Fruit fly (Drosophila melanogaster) whole organism, wandering third instar larva: ENCODE measurements around the gene tal-3A.

Experiments used
- CG32264 ChIP-seq: fragments of 200-800 bp; sonication (Bioruptor generic); optimal IDR thresholded peaks from 2 replicates; lab custom pipeline; 2016; ENCODE audit warnings: missing biosample characterization, missing genetic modification characterization
- Dif ChIP-seq: fragments of 200-275, 200-300 bp; sonication (Bioruptor generic); optimal IDR thresholded peaks from 2 replicates; lab custom pipeline; 2018; ENCODE audit warnings: missing biosample characterization, missing genetic modification characterization; ENCODE audit not compliant: partially characterized antibody
- dmrt93B ChIP-seq: fragments of 200-800 bp; sonication (Bioruptor generic); optimal IDR thresholded peaks from 2 replicates; lab custom pipeline; 2018; ENCODE audit warnings: missing biosample characterization, mild to moderate bottlenecking, missing genetic modification characterization
- ey ChIP-seq: fragments of 200-800 bp; sonication (Bioruptor generic); optimal IDR thresholded peaks from 2 replicates; lab custom pipeline; 2016; ENCODE audit warnings: missing biosample characterization, missing genetic modification characterization
- h ChIP-seq: fragments of 200-800 bp; sonication (Bioruptor generic); optimal IDR thresholded peaks from 3 replicates; lab custom pipeline; 2016; ENCODE audit warnings: missing biosample characterization, mild to moderate bottlenecking, missing genetic modification characterization
- pan ChIP-seq: fragments of >200 bp; optimal IDR thresholded peaks from 2 replicates; lab custom pipeline; 2017
- psq ChIP-seq: fragments of 200-800 bp; sonication (Bioruptor generic); optimal IDR thresholded peaks from 3 replicates; lab custom pipeline; 2017; ENCODE audit warnings: missing biosample characterization, mild to moderate bottlenecking, missing genetic modification characterization, moderate library complexity
- rgr ChIP-seq: fragments of 200-800 bp; sonication (Bioruptor generic); optimal IDR thresholded peaks from 3 replicates; lab custom pipeline; 2016; ENCODE audit warnings: missing biosample characterization, mild to moderate bottlenecking, missing genetic modification characterization
- usp ChIP-seq: fragments of >200 bp; optimal IDR thresholded peaks from 2 replicates; lab custom pipeline; 2017; ENCODE audit warnings: missing biosample characterization, missing genetic modification characterization
- woc ChIP-seq: sonication (Bioruptor generic); optimal IDR thresholded peaks from 2 replicates; lab custom pipeline; 2016; ENCODE audit warnings: missing biosample characterization, mild to moderate bottlenecking, missing genetic modification characterization

DNA sequence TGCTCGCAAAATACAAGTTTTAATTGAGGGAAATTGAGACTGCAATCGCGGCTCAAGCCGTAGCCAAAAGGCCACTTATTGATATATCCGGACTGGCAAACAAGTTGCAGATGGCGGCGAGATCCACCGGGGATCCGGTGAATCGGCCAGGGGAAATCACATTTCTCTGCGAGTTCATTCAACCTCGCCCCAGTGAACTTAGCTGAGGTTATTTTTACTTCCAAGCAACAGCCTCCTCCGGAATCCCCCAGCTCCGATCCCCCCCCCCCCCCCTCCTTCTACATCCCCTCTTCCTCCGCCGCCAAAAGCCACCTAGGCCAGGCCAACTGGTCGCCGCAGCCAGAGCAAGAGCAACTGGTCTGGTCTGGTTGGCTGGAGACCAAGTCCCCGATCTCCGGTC lies 5.6 kb upstream of the tal-3A start:
- TF ChIP-seq pan (no peak), usp (no peak), ey (GFP tag; lab: Kevin White, UChicago) (no peak), psq (GFP tag; lab: Kevin White, UChicago) (no peak), CG32264 (GFP tag; lab: Kevin White, UChicago) (no peak), Dif (GFP tag; lab: Kevin White, UChicago) (no peak), woc (GFP tag; lab: Kevin White, UChicago) (no peak), dmrt93B (GFP tag; lab: Kevin White, UChicago) (no peak), h (no peak), rgr (no peak)
